Fruit fly (Drosophila melanogaster) whole organism, embryonic: ENCODE measurements around the gene CG32816.

Experiments used
- CG13775 ChIP-seq: fragments of 200-800 bp; sonication (Bioruptor generic); optimal IDR thresholded peaks from 3 replicates; lab custom pipeline; 2017; ENCODE audit warnings: missing biosample characterization, mild to moderate bottlenecking, missing genetic modification characterization
- CG1603 ChIP-seq: fragments of 200-800 bp; sonication (Bioruptor generic); optimal IDR thresholded peaks from 2 replicates; lab custom pipeline; 2019; ENCODE audit warnings: missing biosample characterization, mild to moderate bottlenecking, missing genetic modification characterization, moderate library complexity
- CG32767 ChIP-seq: fragments of 200-800 bp; sonication (Bioruptor generic); IDR thresholded peaks from 2 replicates; pipeline ENCODE4 v1.3.6; 2022; ENCODE audit warnings: missing biosample characterization, missing genetic modification characterization
- CG33213 ChIP-seq: fragments of 200-800 bp; sonication (Bioruptor generic); optimal IDR thresholded peaks from 3 replicates; lab custom pipeline; 2016; ENCODE audit warnings: missing biosample characterization, missing genetic modification characterization
- CG7839 ChIP-seq: fragments of 200-800 bp; sonication (Bioruptor generic); optimal IDR thresholded peaks from 3 replicates; lab custom pipeline; 2018; ENCODE audit warnings: missing biosample characterization, mild to moderate bottlenecking, missing genetic modification characterization, moderate library complexity
- Hmr ChIP-seq: fragments of 200-800 bp; sonication (Bioruptor generic); optimal IDR thresholded peaks from 3 replicates; lab custom pipeline; 2017; ENCODE audit warnings: mild to moderate bottlenecking, missing biosample characterization, missing genetic modification reagents, missing genetic modification characterization
- ato ChIP-seq: fragments of 200-800 bp; sonication (Bioruptor generic); IDR thresholded peaks from 2 replicates; pipeline ENCODE4 v1.3.6; 2022; ENCODE audit warnings: missing biosample characterization, missing genetic modification characterization; ENCODE audit not compliant: partially characterized antibody
- bsh ChIP-seq, 2 experiments: fragments of 200-800 bp; sonication (Bioruptor generic); optimal IDR thresholded peaks; 2 replicates each; lab custom pipeline; 2017 to 2018; ENCODE audit warnings: mild to moderate bottlenecking in 2 of 2, missing biosample characterization in 2 of 2, missing genetic modification characterization in 2 of 2, moderate library complexity in 1 of 2
- psq ChIP-seq: fragments of 200-800 bp; sonication (Bioruptor generic); optimal IDR thresholded peaks from 2 replicates; lab custom pipeline; 2017; ENCODE audit warnings: missing biosample characterization, missing genetic modification characterization
- rib ChIP-seq: fragments of 200-800 bp; sonication (Bioruptor generic); IDR thresholded peaks from 2 replicates; pipeline ENCODE4 v1.3.6; 2022; ENCODE audit warnings: missing biosample characterization, missing genetic modification characterization
- unc-4 ChIP-seq: fragments of 200-800 bp; sonication (Bioruptor generic); IDR thresholded peaks from 2 replicates; pipeline ENCODE4 v1.3.6; 2022; ENCODE audit warnings: missing biosample characterization, missing genetic modification characterization; ENCODE audit not compliant: partially characterized antibody
- vvl ChIP-seq: fragments of 200-800 bp; sonication (Bioruptor generic); IDR thresholded peaks from 2 replicates; pipeline ENCODE4 v1.3.6; 2022; ENCODE audit warnings: missing biosample characterization, missing genetic modification characterization
- zfh2 ChIP-seq: fragments of 200-800 bp; sonication (Bioruptor generic); optimal IDR thresholded peaks from 2 replicates; lab custom pipeline; 2016; ENCODE audit warnings: missing biosample characterization, missing genetic modification characterization

- no peak for TF ChIP-seq ato (GFP tag; lab: Robert Waterston, UW)
- TF ChIP-seq zfh2 (GFP tag; lab: Kevin White, UChicago), result no peak
- no peak for TF ChIP-seq Hmr (GFP tag; lab: Kevin White, UChicago)
- TF ChIP-seq CG13775, result no peak
- TF ChIP-seq unc-4 (GFP tag; lab: Robert Waterston, UW), result no peak
- TF ChIP-seq rib (GFP tag; lab: Robert Waterston, UW), result no peak
- no peak for TF ChIP-seq CG7839 (tag; lab: Kevin White, UChicago)
- no peak for TF ChIP-seq CG33213 (GFP tag; lab: Kevin White, UChicago)
- TF ChIP-seq psq (GFP tag; lab: Kevin White, UChicago), result no peak
- no peak for TF ChIP-seq bsh (GFP tag; optimal IDR thresholded peaks at IDR 0.05; lab: Kevin White, UChicago)
- TF ChIP-seq CG32767 (GFP tag; lab: Robert Waterston, UW), result no peak
- no peak for TF ChIP-seq vvl (GFP tag; lab: Robert Waterston, UW)
- no peak for TF ChIP-seq CG1603 (tag; lab: Kevin White, UChicago)
These were observed 21.5 kb downstream of the CG32816 start for dm6 chrX:448978-449377.
